Fruit fly (Drosophila melanogaster) whole organism, embryonic: ENCODE measurements around the gene Drsl2.

Experiments used
- CG17186 ChIP-seq: fragments of 200-800 bp; sonication (Bioruptor generic); optimal IDR thresholded peaks from 3 replicates; lab custom pipeline; 2017; ENCODE audit warnings: missing biosample characterization, missing genetic modification reagents, missing genetic modification characterization
- CG17385 ChIP-seq: fragments of 200-800 bp; sonication (Bioruptor generic); optimal IDR thresholded peaks from 3 replicates; lab custom pipeline; 2018; ENCODE audit warnings: missing biosample characterization, mild to moderate bottlenecking, missing genetic modification characterization
- CG31388 ChIP-seq: fragments of 200-800 bp; sonication (Bioruptor generic); optimal IDR thresholded peaks from 2 replicates; lab custom pipeline; 2016; ENCODE audit warnings: missing biosample characterization, missing genetic modification characterization
- CG3847 ChIP-seq: fragments of 200-800 bp; sonication (Bioruptor generic); IDR thresholded peaks from 2 replicates; pipeline ENCODE4 v1.3.6; 2022; ENCODE audit warnings: missing biosample characterization, missing genetic modification characterization
- CG5180 ChIP-seq: fragments of 200-800 bp; sonication (Bioruptor generic); optimal IDR thresholded peaks from 3 replicates; lab custom pipeline; 2017; ENCODE audit warnings: missing biosample characterization, missing genetic modification characterization, mild to moderate bottlenecking, moderate library complexity, missing genetic modification reagents
- CG9797 ChIP-seq: fragments of 200-800 bp; sonication (Bioruptor generic); optimal IDR thresholded peaks from 3 replicates; lab custom pipeline; 2018; ENCODE audit warnings: missing biosample characterization, mild to moderate bottlenecking, missing genetic modification characterization
- CrebB ChIP-seq: fragments of 200-800 bp; sonication (Bioruptor generic); optimal IDR thresholded peaks from 3 replicates; lab custom pipeline; 2018; ENCODE audit warnings: missing biosample characterization, mild to moderate bottlenecking, missing genetic modification characterization
- Dfd ChIP-seq, 2 experiments: fragments of >200 bp; optimal IDR thresholded peaks; 2 replicates each; lab custom pipeline; 2017; ENCODE audit warnings: missing biosample characterization in 2 of 2, missing genetic modification characterization in 2 of 2
- Eip74EF ChIP-seq, 2 experiments: fragments of 200-800 bp in 1 of 2; fragments of >200 bp in 1 of 2; sonication (Bioruptor generic) in 1 of 2; optimal IDR thresholded peaks; 2 replicates each; lab custom pipeline; 2017 to 2019; ENCODE audit warnings: missing biosample characterization in 2 of 2, missing genetic modification characterization in 2 of 2, mild to moderate bottlenecking in 1 of 2, moderate library complexity in 1 of 2
- Lim3 ChIP-seq: fragments of 200-800 bp; sonication (Bioruptor generic); IDR thresholded peaks from 2 replicates; pipeline ENCODE4 v1.3.6; 2022; ENCODE audit warnings: missing biosample characterization, missing genetic modification characterization
- repo ChIP-seq: fragments of 200-800 bp; sonication (Bioruptor generic); optimal IDR thresholded peaks from 2 replicates; lab custom pipeline; 2016; ENCODE audit warnings: missing biosample characterization, missing genetic modification characterization
- vfl ChIP-seq: fragments of 200-800 bp; sonication (Bioruptor generic); optimal IDR thresholded peaks from 2 replicates; lab custom pipeline; 2016; ENCODE audit warnings: missing biosample characterization, missing genetic modification characterization

DNA sequence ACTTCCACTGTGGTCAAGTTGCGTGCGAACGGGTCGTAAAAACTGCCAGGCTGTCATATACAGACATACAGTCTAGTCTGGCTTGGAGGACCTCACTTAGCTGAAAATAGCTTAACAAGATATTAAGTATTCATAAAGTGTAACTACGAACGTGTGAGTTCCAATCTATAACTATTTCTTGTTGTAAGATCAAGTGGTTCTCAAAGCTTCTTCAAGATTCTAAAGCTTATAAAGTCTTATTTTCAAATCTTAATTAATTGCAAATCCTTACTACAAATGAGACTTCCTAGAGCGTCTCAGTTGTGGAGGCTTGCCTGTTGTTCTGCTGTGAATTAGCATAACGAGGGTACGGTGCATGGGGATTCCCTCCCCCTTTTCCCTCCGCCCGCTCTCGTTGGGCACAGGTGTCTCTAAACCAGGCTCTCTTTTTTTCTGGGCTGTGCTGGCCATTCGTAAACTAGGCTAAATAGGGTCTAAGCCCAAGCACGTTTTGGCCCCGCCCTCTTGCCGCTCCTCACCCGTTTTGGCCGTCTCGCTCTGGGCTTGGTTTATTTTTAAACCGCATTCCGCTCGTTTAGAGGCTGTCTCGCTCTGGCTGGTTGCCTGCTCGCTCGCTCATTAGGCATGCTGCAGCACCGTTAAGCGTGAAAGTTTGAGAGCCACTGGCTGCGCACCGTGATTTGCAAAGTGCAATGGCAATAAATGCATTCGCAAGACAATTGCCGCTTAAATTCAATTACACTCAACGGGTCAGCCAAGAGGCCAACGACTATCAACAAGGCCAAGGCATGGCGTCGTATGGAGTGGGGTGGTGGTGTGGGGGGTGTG is 24.1 kb downstream of the Drsl2 start:
- TF ChIP-seq CG9797 (GFP tag; lab: Kevin White, UChicago) (no peak), vfl (GFP tag; lab: Kevin White, UChicago) (no peak), CG31388 (GFP tag; lab: Kevin White, UChicago) (no peak), CG17385 (GFP tag; lab: Kevin White, UChicago) (no peak), Dfd (GFP tag; optimal IDR thresholded peaks at IDR 0.05; lab: Kevin White, UChicago) (no peak), CG5180 (GFP tag; lab: Kevin White, UChicago) (no peak), Lim3 (no peak), Eip74EF (GFP tag; optimal IDR thresholded peaks at IDR 0.05; lab: Kevin White, UChicago) (no peak), CG17186 (GFP tag; lab: Kevin White, UChicago) (no peak), CG3847 (GFP tag; lab: Robert Waterston, UW) (no peak), repo (GFP tag; lab: Kevin White, UChicago) (no peak), CrebB (tag; lab: Kevin White, UChicago) (no peak)
